ENCODE assay signal across 2 fruit fly cellular contexts in the genomic region with DNA sequence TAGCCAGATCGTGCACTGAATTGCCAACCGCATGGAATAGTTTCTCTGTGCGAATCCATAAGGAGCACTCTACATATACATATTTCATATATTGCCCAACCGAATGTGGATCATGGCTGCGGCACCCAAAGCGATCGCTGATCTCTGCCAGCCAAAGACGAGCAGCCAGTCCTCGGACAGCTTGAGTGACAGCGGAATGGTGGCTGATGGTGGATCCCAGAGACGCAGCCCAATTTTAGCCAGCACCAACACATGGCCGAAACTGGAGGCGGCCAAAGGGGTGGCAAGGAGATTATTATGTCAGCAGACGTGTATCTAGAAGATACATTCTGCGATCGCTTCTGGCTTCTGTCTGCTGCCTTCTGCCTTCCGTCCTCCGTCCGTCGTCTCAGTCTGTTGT.
TF ChIP-seq lines count a peak whose summit lies in the region.

No protein-coding gene starts in this region.

- TF ChIP-seq CTCF in whole organism, embryonic (GFP tag; optimal IDR thresholded peaks at IDR 0.05; lab: Kevin White, UChicago): no peak

TF ChIP-seq in whole organism, embryonic, 481 proteins besides CTCF, POLR2A, EP300 and RAD21:
- TF ChIP-seq CG30020 (tag; optimal IDR thresholded peaks at IDR 0.05; lab: Kevin White, UChicago) (no peak), CG8359 (GFP tag; optimal IDR thresholded peaks at IDR 0.05; lab: Kevin White, UChicago; ENCODE audit: borderline replicate concordance) (no peak), nerfin-1 (tag; optimal IDR thresholded peaks at IDR 0.05; lab: Kevin White, UChicago) (no peak), Pdp1 (GFP tag; optimal IDR thresholded peaks at IDR 0.05; lab: Kevin White, UChicago) (peak in 1 of 2 experiments; percentile 58), CG13894 (tag; optimal IDR thresholded peaks at IDR 0.05; lab: Kevin White, UChicago) (no peak), CG12769 (tag; optimal IDR thresholded peaks at IDR 0.05; lab: Kevin White, UChicago) (peak; percentile 63)

TF ChIP-seq in whole organism, prepupa, 60 proteins besides CTCF, POLR2A, EP300 and RAD21:
- no peak for TF ChIP-seq CG31627 (GFP tag; optimal IDR thresholded peaks at IDR 0.05; lab: Kevin White, UChicago)
- TF ChIP-seq CG6792 (GFP tag; optimal IDR thresholded peaks at IDR 0.05; lab: Kevin White, UChicago): no peak
- TF ChIP-seq CG8119 (GFP tag; IDR thresholded peaks at IDR 0.05; lab: Robert Waterston, UW): no peak
- TF ChIP-seq CG6854 (GFP tag; optimal IDR thresholded peaks at IDR 0.05; lab: Kevin White, UChicago): no peak
- TF ChIP-seq Hr4 (GFP tag; optimal IDR thresholded peaks at IDR 0.05; lab: Kevin White, UChicago): no peak
- TF ChIP-seq spab (GFP tag; optimal IDR thresholded peaks at IDR 0.05; lab: Kevin White, UChicago): no peak
- no peak for TF ChIP-seq CG11762 (GFP tag; optimal IDR thresholded peaks at IDR 0.05; lab: Kevin White, UChicago; ENCODE audit: insufficient read depth)
- TF ChIP-seq Lpt (GFP tag; optimal IDR thresholded peaks at IDR 0.05; lab: Kevin White, UChicago): no peak
- no peak for TF ChIP-seq Smox (GFP tag; optimal IDR thresholded peaks at IDR 0.05; lab: Kevin White, UChicago)
- no peak for TF ChIP-seq CG8319 (GFP tag; optimal IDR thresholded peaks at IDR 0.05; lab: Kevin White, UChicago)
- TF ChIP-seq dac (GFP tag; optimal IDR thresholded peaks at IDR 0.05; lab: Kevin White, UChicago): no peak
- no peak for TF ChIP-seq Eip75B (GFP tag; optimal IDR thresholded peaks at IDR 0.05; lab: Kevin White, UChicago)
- peak; percentile 51 for TF ChIP-seq Eip78C (GFP tag; lab: Kevin White, UChicago)
- TF ChIP-seq vri (GFP tag; optimal IDR thresholded peaks at IDR 0.05; lab: Kevin White, UChicago): peak; percentile 47
- no peak for TF ChIP-seq Blimp-1 (GFP tag; optimal IDR thresholded peaks at IDR 0.05; lab: Kevin White, UChicago)
- TF ChIP-seq CG4318 (GFP tag; optimal IDR thresholded peaks at IDR 0.05; lab: Kevin White, UChicago): no peak
